Worm (Caenorhabditis elegans): ENCODE data around the gene wee-1.3.
"Not testable (repeated sequence)": the region's sequence is repeated elsewhere in the genome, so short reads cannot be mapped to it uniquely, and the experiment has no call there.

The wee-1.3 gene

ce11 chrII:9742784-9743183 is 26.5 kb upstream of the wee-1.3 start, which contains the start of gene pno-1:
Gene pno-1 (minus strand): TSS chrII:9742884.
- no peak for TF ChIP-seq ama-1 (optimal IDR thresholded peaks at IDR 0.05)
- no peak for TF ChIP-seq hmg-4 (GFP tag; optimal IDR thresholded peaks at IDR 0.05)
- no peak for TF ChIP-seq aly-1 (tag; optimal IDR thresholded peaks at IDR 0.05)
- no peak for TF ChIP-seq ceh-13 (GFP tag; optimal IDR thresholded peaks at IDR 0.05)
- TF ChIP-seq pes-1 (GFP tag; IDR thresholded peaks at IDR 0.05), result no peak
- no peak for TF ChIP-seq tbx-11 (GFP tag; IDR thresholded peaks at IDR 0.05)

- TF ChIP-seq B0310.2 (tag; optimal IDR thresholded peaks at IDR 0.05) (no peak), ceh-36 (tag; optimal IDR thresholded peaks at IDR 0.05) (no peak), ceh-13 (GFP tag; optimal IDR thresholded peaks at IDR 0.05) (no peak), tbx-37 (GFP tag; conservative IDR thresholded peaks at IDR 0.05) (no peak), scrt-1 (GFP tag; IDR thresholded peaks at IDR 0.05) (no peak), tra-4 (tag; optimal IDR thresholded peaks at IDR 0.05) (no peak), hnd-1 (tag; optimal IDR thresholded peaks at IDR 0.05) (no peak), hmg-4 (GFP tag; optimal IDR thresholded peaks at IDR 0.05) (no peak), ama-1 (optimal IDR thresholded peaks at IDR 0.05) (no peak)
Measured at ce11 chrII:9741400-9741799, 25.1 kb upstream of the wee-1.3 start.

ce11 chrII:9740552-9740951 is 24.3 kb upstream of the wee-1.3 start:
- TF ChIP-seq ama-1 (optimal IDR thresholded peaks at IDR 0.05), result no peak
- no peak for TF ChIP-seq F13C5.2 (tag; optimal IDR thresholded peaks at IDR 0.05)
- no peak for TF ChIP-seq hnd-1 (tag; optimal IDR thresholded peaks at IDR 0.05)
- TF ChIP-seq tbx-11 (GFP tag; IDR thresholded peaks at IDR 0.05), result no peak
- no peak for TF ChIP-seq ceh-13 (GFP tag; optimal IDR thresholded peaks at IDR 0.05)
- TF ChIP-seq hmg-4 (GFP tag; optimal IDR thresholded peaks at IDR 0.05), result no peak
- TF ChIP-seq hmbx-1 (tag; optimal IDR thresholded peaks at IDR 0.05), result no peak
- TF ChIP-seq tbx-37 (GFP tag; conservative IDR thresholded peaks at IDR 0.05), result no peak
- no peak for TF ChIP-seq sea-1 (GFP tag; conservative IDR thresholded peaks at IDR 0.05)
- TF ChIP-seq B0310.2 (tag; optimal IDR thresholded peaks at IDR 0.05), result no peak
- no peak for TF ChIP-seq tra-4 (tag; optimal IDR thresholded peaks at IDR 0.05)
- no peak for TF ChIP-seq ets-7 (tag; optimal IDR thresholded peaks at IDR 0.05)
- no peak for TF ChIP-seq scrt-1 (GFP tag; IDR thresholded peaks at IDR 0.05)
- no peak for TF ChIP-seq pes-1 (GFP tag; IDR thresholded peaks at IDR 0.05)
- TF ChIP-seq aly-1 (tag; optimal IDR thresholded peaks at IDR 0.05), result no peak
- TF ChIP-seq ceh-36 (tag; optimal IDR thresholded peaks at IDR 0.05), result no peak

- TF ChIP-seq aly-1 (tag; optimal IDR thresholded peaks at IDR 0.05) (no peak), pes-1 (GFP tag; IDR thresholded peaks at IDR 0.05) (no peak), hmbx-1 (tag; optimal IDR thresholded peaks at IDR 0.05) (no peak), B0310.2 (tag; optimal IDR thresholded peaks at IDR 0.05) (no peak), hnd-1 (tag; optimal IDR thresholded peaks at IDR 0.05) (no peak), hmg-4 (GFP tag; optimal IDR thresholded peaks at IDR 0.05) (no peak), F13C5.2 (tag; optimal IDR thresholded peaks at IDR 0.05) (no peak), ceh-13 (GFP tag; optimal IDR thresholded peaks at IDR 0.05) (no peak), scrt-1 (GFP tag; IDR thresholded peaks at IDR 0.05) (no peak), tra-4 (tag; optimal IDR thresholded peaks at IDR 0.05) (no peak), ceh-36 (tag; optimal IDR thresholded peaks at IDR 0.05) (no peak), ets-7 (tag; optimal IDR thresholded peaks at IDR 0.05) (no peak)
Measured at ce11 chrII:9738820-9739219, 22.6 kb upstream of the wee-1.3 start.

- TF ChIP-seq flt-1 (GFP tag; IDR thresholded peaks at IDR 0.05) (no peak), ceh-36 (tag; optimal IDR thresholded peaks at IDR 0.05) (no peak), ama-1 (optimal IDR thresholded peaks at IDR 0.05) (no peak), ceh-13 (GFP tag; optimal IDR thresholded peaks at IDR 0.05) (no peak)
Measured at ce11 chrII:9735785-9736184, 19.5 kb upstream of the wee-1.3 start.

ce11 chrII:9731810-9732209 is 15.5 kb upstream of the wee-1.3 start, which contains the start of gene mab-3:
Gene mab-3 (plus strand): TSS chrII:9732137.
- TF ChIP-seq ets-7 (tag; optimal IDR thresholded peaks at IDR 0.05); hmbx-1 (tag; optimal IDR thresholded peaks at IDR 0.05); pes-1 (GFP tag; IDR thresholded peaks at IDR 0.05): not testable (repeated sequence)

- TF ChIP-seq pes-1 (GFP tag; IDR thresholded peaks at IDR 0.05) (no peak), ceh-13 (GFP tag; optimal IDR thresholded peaks at IDR 0.05) (no peak), tra-4 (tag; optimal IDR thresholded peaks at IDR 0.05) (no peak), F13C5.2 (tag; optimal IDR thresholded peaks at IDR 0.05) (no peak), flt-1 (GFP tag; IDR thresholded peaks at IDR 0.05) (no peak), tbx-37 (GFP tag; conservative IDR thresholded peaks at IDR 0.05) (no peak), B0310.2 (tag; optimal IDR thresholded peaks at IDR 0.05) (no peak), hmbx-1 (tag; optimal IDR thresholded peaks at IDR 0.05) (no peak), hnd-1 (tag; optimal IDR thresholded peaks at IDR 0.05) (no peak), tbx-11 (GFP tag; IDR thresholded peaks at IDR 0.05) (no peak), ama-1 (optimal IDR thresholded peaks at IDR 0.05) (no peak), ceh-36 (tag; optimal IDR thresholded peaks at IDR 0.05) (no peak), hmg-4 (GFP tag; optimal IDR thresholded peaks at IDR 0.05) (no peak), scrt-1 (GFP tag; IDR thresholded peaks at IDR 0.05) (no peak), aly-1 (tag; optimal IDR thresholded peaks at IDR 0.05) (no peak)
Measured at ce11 chrII:9729866-9730265, 13.6 kb upstream of the wee-1.3 start.

- TF ChIP-seq ets-7 (tag; optimal IDR thresholded peaks at IDR 0.05) (no peak), F13C5.2 (tag; optimal IDR thresholded peaks at IDR 0.05) (no peak), sea-1 (GFP tag; conservative IDR thresholded peaks at IDR 0.05) (no peak), pes-1 (GFP tag; IDR thresholded peaks at IDR 0.05) (no peak), hmg-4 (GFP tag; optimal IDR thresholded peaks at IDR 0.05) (no peak), B0310.2 (tag; optimal IDR thresholded peaks at IDR 0.05) (no peak), scrt-1 (GFP tag; IDR thresholded peaks at IDR 0.05) (no peak), aly-1 (tag; optimal IDR thresholded peaks at IDR 0.05) (no peak), flt-1 (GFP tag; IDR thresholded peaks at IDR 0.05) (no peak), hmbx-1 (tag; optimal IDR thresholded peaks at IDR 0.05) (no peak), ceh-36 (tag; optimal IDR thresholded peaks at IDR 0.05) (no peak), hnd-1 (tag; optimal IDR thresholded peaks at IDR 0.05) (no peak), tbx-11 (GFP tag; IDR thresholded peaks at IDR 0.05) (no peak), ceh-13 (GFP tag; optimal IDR thresholded peaks at IDR 0.05) (no peak), tra-4 (tag; optimal IDR thresholded peaks at IDR 0.05) (no peak), ama-1 (optimal IDR thresholded peaks at IDR 0.05) (no peak), tbx-37 (GFP tag; conservative IDR thresholded peaks at IDR 0.05) (no peak)
Measured at ce11 chrII:9729196-9729595, 12.9 kb upstream of the wee-1.3 start.
